Fruit fly (Drosophila melanogaster) whole organism: ENCODE results near the gene CG14014.

ENCODE experiments used
- CG8478 ChIP-seq: fragments of >200 bp; optimal IDR thresholded peaks from 2 replicates; lab custom pipeline; 2018; ENCODE audit warnings: inconsistent platforms
- Dll ChIP-seq: fragments of >200 bp; optimal IDR thresholded peaks from 2 replicates; lab custom pipeline; 2017
- EcR ChIP-seq, 2 experiments: fragments of >200 bp; optimal IDR thresholded peaks; 2 replicates each; lab custom pipeline; 2017; ENCODE audit warnings: missing biosample characterization in 2 of 2, missing genetic modification characterization in 2 of 2, missing genetic modification reagents in 2 of 2
- pan ChIP-seq: fragments of >200 bp; optimal IDR thresholded peaks from 2 replicates; lab custom pipeline; 2017
- psq ChIP-seq: fragments of >200 bp; optimal IDR thresholded peaks from 2 replicates; lab custom pipeline; 2017
- usp ChIP-seq: fragments of >200 bp; optimal IDR thresholded peaks from 2 replicates; lab custom pipeline; 2017; ENCODE audit warnings: missing biosample characterization, missing genetic modification characterization, mixed read lengths

CG14014 gene

DNA sequence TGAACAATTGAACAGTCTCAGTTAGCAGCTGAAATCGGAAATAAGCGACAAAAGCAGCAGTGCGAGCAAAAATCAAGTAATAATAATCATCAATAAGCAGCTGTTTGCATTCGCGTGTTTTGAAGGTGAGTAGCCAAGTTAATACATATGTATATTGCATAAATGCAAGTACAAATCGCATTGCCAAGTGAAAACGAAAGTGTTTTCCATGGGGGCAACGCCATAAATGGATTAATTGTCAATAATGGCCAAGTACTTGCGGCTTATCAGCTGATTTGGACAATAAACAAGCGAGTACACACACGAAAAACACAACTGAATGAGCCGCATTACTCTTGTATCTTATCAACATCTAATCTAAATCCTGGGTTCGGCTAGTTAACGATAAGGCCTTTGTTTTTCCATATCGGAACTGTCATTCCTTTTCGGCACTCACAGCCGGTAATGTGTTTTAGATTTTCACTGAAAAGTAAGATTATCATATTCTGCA lies 3.3 kb downstream of the CG14014 start:
- no peak for TF ChIP-seq pan
- TF ChIP-seq CG8478 (lab: Kevin White, UChicago): no peak
- TF ChIP-seq psq (lab: Kevin White, UChicago): no peak
- no peak for TF ChIP-seq EcR (GFP tag; optimal IDR thresholded peaks at IDR 0.05; lab: Kevin White, UChicago)
- no peak for TF ChIP-seq usp (GFP tag; lab: Kevin White, UChicago)
- no peak for TF ChIP-seq Dll (lab: Kevin White, UChicago)

DNA sequence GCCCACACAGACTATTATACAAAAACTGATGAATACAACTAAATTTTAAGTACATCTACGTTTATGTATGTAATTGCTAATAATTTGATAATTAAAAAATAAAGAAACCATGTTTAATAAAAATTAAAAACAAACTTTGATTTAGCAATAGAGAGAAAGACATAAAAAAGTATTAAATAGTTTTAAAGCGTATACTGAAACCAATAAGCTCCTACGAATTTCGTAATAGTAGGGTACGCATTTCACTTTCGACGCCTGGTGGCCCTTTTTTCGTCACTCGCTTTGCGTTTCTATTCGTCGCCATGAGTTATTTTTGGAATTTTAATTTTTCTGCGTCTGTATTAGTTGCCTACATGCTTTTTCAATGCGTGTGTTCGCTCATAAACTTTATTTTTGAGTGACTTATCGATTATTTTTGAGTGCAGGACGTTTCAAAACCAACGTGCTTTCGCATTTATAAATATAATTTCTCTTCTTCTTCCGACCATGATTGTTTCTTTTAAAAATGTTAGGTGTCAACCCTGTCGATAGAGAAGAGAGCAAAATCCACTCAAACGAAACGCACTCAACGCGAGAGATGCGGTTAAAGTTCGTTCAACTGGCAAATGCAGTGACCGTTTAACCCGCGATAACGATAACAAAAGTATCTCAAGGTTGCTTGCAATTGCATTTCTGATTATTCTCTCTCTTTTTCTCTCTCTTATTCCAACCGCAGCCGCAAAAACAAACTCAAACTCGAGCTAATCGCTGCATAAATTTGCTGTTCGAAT lies 3.9 kb downstream of the CG14014 start, which contains the start of gene Oscillin:
TSS of gene Oscillin (plus strand) at position 569 of the 770 bp plus-strand sequence.
- no peak for TF ChIP-seq psq (lab: Kevin White, UChicago)
- no peak for TF ChIP-seq pan

DNA sequence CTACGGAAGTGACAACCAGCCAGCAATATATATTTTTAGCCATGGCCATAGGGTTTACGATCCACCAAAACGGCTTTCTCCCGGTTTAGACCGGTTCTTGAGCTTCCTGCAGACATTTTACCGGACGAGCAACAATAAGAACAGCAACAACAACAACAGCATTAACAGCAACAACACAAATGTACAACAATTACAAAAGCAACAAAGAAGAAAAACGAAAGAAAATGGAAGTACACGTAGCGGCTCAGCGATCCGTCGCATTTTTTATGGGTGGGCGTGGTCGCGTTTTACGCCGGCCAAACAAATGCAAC lies 4.5 kb downstream of the CG14014 start:
- no peak for TF ChIP-seq CG8478 (lab: Kevin White, UChicago)

- TF ChIP-seq psq (lab: Kevin White, UChicago): no peak
- TF ChIP-seq pan: no peak
- TF ChIP-seq usp (GFP tag; lab: Kevin White, UChicago): no peak
- TF ChIP-seq Dll (lab: Kevin White, UChicago): no peak
- TF ChIP-seq EcR (GFP tag; optimal IDR thresholded peaks at IDR 0.05; lab: Kevin White, UChicago): no peak
- no peak for TF ChIP-seq CG8478 (lab: Kevin White, UChicago)
Measured at dm6 chr2L:5542944-5543515, 7.6 kb downstream of the CG14014 start.

DNA sequence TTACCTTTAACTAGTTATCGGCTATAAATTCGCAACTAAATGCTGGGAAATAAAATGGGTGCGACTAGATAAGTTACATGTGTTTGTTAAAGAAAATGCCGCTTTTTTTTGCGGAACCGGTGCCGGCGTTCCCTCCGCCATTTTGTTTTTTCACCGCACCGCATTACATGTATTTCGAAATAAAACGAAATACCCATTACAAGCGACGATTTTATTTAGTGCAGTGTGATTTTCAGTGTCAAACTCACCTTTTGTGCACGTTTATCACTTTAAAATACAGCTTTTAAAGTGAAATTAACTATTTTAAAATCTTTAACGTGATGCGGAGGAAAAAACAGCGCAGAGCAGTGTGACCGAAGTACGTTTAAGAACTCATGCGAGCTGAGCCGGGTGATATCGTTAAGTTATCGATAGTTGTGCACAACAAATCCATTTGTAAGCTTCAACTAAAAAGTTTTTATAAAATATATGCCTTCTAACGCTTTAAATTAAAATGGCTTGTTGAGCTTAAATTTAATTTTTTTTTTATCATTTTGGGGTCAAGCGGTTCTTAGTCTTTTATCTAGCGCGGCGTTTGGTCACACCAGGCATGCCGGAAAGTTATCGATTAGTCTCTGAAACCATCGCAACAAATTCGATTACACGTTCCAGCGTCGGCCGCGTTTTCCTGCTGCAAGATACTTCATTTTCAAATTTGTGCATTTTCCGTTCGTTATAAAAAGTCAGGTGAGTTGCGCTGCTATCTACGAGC lies 8.5 kb downstream of the CG14014 start, which contains the start of the genes Hel25E and Lam:
TSS of gene Hel25E (minus strand) at position 380 of the 751 bp plus-strand sequence.
TSS of gene Lam (plus strand) at position 546 of the 751 bp plus-strand sequence.
- no peak for TF ChIP-seq EcR (GFP tag; optimal IDR thresholded peaks at IDR 0.05; lab: Kevin White, UChicago)
- no peak for TF ChIP-seq CG8478 (lab: Kevin White, UChicago)
- TF ChIP-seq usp (GFP tag; lab: Kevin White, UChicago): no peak
- no peak for TF ChIP-seq Dll (lab: Kevin White, UChicago)
- TF ChIP-seq psq (lab: Kevin White, UChicago): no peak
- no peak for TF ChIP-seq pan

DNA sequence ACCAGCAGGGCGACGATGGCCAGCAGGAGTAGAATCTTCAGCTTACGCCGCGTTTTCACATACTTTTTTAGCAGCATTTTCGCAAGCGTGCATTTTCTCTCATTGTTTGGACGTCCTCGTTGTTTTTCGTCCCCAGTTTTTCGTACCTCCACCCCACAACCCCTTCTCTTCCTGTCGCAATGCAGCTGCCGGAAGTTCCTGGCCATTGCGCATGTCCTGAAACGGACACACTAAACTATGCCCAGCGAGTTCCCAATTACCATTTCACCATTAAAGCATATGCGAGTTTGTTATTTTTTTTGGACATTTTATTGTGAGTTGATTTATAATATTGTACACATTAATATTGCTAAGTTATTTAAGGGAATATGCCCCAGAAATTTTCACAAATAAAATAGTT lies 11.6 kb downstream of the CG14014 start, which contains the start of gene CG14015:
TSS of gene CG14015 (minus strand) at position 163 of the 400 bp plus-strand sequence.
- TF ChIP-seq pan: no peak
- no peak for TF ChIP-seq usp (GFP tag; lab: Kevin White, UChicago)
- no peak for TF ChIP-seq psq (lab: Kevin White, UChicago)
- no peak for TF ChIP-seq EcR (GFP tag; optimal IDR thresholded peaks at IDR 0.05; lab: Kevin White, UChicago)
- no peak for TF ChIP-seq CG8478 (lab: Kevin White, UChicago)

- TF ChIP-seq psq (lab: Kevin White, UChicago): no peak
- TF ChIP-seq usp (GFP tag; lab: Kevin White, UChicago): no peak
- TF ChIP-seq Dll (lab: Kevin White, UChicago): no peak
- TF ChIP-seq pan: no peak
- no peak for TF ChIP-seq CG8478 (lab: Kevin White, UChicago)
- no peak for TF ChIP-seq EcR (GFP tag; optimal IDR thresholded peaks at IDR 0.05; lab: Kevin White, UChicago)
Measured at dm6 chr2L:5537063-5537462, 13.6 kb downstream of the CG14014 start.

DNA sequence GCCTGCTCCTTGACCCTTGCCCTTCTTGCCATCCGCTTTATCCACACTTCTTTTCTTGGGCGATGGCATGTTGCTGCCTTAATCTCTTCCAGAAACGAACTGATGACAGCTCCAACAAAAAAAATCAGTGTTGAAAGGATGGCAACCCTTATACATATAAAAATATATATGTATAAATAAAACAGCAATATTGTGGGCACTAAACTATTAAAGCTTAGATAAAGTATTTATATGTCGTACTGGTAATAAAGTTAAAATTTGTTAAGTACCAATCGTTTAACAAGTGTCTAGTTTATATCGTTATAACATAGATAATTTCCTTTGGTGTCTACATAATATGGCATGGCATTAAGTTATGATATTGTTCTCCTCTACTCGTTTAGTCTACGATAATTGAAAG lies 14.0 kb downstream of the CG14014 start, which contains the start of gene tomb:
TSS of gene tomb (minus strand) at position 101 of the 400 bp plus-strand sequence.
- TF ChIP-seq pan: no peak
- TF ChIP-seq usp (GFP tag; lab: Kevin White, UChicago): no peak
- TF ChIP-seq psq (lab: Kevin White, UChicago): no peak
- TF ChIP-seq Dll (lab: Kevin White, UChicago): no peak
- no peak for TF ChIP-seq EcR (GFP tag; optimal IDR thresholded peaks at IDR 0.05; lab: Kevin White, UChicago)
- TF ChIP-seq CG8478 (lab: Kevin White, UChicago): no peak

DNA sequence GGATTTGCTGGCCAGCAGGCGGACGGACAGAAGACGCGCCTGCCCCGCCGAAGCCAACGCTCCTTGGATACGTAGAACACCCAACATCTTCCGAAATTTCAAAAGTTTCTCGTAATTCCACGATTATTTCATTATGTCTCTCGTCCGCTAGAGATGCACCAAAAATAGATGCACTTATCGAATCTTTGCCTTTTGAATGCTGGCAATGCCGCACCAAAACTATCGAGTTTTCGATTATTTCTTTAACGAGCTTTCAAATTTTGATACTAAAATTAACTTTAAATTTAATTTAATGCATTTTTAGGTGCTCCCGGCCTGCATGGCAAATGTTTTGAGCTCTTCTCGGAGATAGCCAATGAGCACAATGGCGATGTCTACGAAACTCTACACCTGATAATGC lies 18.6 kb downstream of the CG14014 start, which contains the start of gene Coq6:
TSS of gene Coq6 (minus strand) at position 163 of the 400 bp plus-strand sequence.
- no peak for TF ChIP-seq Dll (lab: Kevin White, UChicago)
- no peak for TF ChIP-seq CG8478 (lab: Kevin White, UChicago)
- no peak for TF ChIP-seq pan
- no peak for TF ChIP-seq psq (lab: Kevin White, UChicago)
- no peak for TF ChIP-seq EcR (GFP tag; optimal IDR thresholded peaks at IDR 0.05; lab: Kevin White, UChicago)
- no peak for TF ChIP-seq usp (GFP tag; lab: Kevin White, UChicago)

DNA sequence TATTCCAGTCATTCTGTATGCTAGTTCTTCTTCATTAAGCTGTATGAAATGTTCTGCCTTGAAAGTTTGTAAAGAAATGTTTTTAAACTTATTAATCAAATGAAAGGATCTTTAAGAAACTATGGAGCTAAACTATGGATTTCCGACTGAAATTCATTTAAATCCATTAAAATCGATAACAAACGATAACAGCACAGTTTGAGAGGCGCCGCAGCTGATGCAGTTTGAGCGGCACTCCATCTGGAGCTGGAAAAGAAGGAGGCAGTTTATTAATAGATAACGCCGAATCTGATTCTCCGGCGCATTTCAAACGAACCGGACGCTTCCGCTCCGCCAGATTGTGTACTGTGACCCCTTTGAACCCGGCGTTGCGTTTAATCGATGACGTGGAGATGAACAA lies 22.8 kb downstream of the CG14014 start, which contains the start of gene CG31915:
TSS of gene CG31915 (plus strand) at position 263 of the 400 bp plus-strand sequence.
- TF ChIP-seq Dll (lab: Kevin White, UChicago): no peak
- no peak for TF ChIP-seq CG8478 (lab: Kevin White, UChicago)

DNA sequence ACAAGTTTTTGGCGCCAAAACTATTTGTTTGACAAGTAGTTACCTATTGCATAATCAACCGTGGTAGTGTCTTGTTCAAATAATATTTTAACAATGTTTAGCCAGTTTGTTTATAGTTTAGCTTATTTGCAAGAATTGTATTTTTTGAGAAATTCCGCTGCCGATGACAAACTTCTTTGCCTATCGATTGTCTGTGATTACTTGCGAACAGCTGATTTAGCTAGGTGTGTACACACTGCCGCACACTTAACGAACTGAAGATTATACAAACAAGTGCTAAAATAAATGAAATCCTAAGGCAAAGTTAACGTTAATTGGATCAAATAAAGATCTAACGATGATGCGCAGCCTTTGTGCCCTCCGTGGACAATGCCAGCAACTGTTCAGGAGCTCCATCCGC lies 23.9 kb downstream of the CG14014 start, which contains the start of gene Cox11:
TSS of gene Cox11 (plus strand) at position 220 of the 400 bp plus-strand sequence.
- TF ChIP-seq EcR (GFP tag; optimal IDR thresholded peaks at IDR 0.05; lab: Kevin White, UChicago) (no peak), pan (no peak), Dll (lab: Kevin White, UChicago) (no peak), usp (GFP tag; lab: Kevin White, UChicago) (no peak), CG8478 (lab: Kevin White, UChicago) (no peak), psq (lab: Kevin White, UChicago) (no peak)
